Worm (Caenorhabditis elegans): ENCODE data around the gene dac-1.

Gene dac-1

ce11 chrIII:815845-816244 is at the start of gene dac-1:
dac-1 (plus strand) TSS chrIII:816145.
- TF ChIP-seq scrt-1 (GFP tag; IDR thresholded peaks at IDR 0.05) (no peak), tra-4 (tag; optimal IDR thresholded peaks at IDR 0.05) (no peak), hnd-1 (tag; optimal IDR thresholded peaks at IDR 0.05) (no peak), hmg-4 (GFP tag; optimal IDR thresholded peaks at IDR 0.05) (no peak), flt-1 (GFP tag; IDR thresholded peaks at IDR 0.05) (no peak), tbx-11 (GFP tag; IDR thresholded peaks at IDR 0.05) (no peak), aly-1 (tag; optimal IDR thresholded peaks at IDR 0.05) (no peak), ama-1 (optimal IDR thresholded peaks at IDR 0.05) (no peak), F13C5.2 (tag; optimal IDR thresholded peaks at IDR 0.05) (no peak), hmbx-1 (tag; optimal IDR thresholded peaks at IDR 0.05) (no peak), sea-1 (GFP tag; conservative IDR thresholded peaks at IDR 0.05) (no peak), ceh-36 (tag; optimal IDR thresholded peaks at IDR 0.05) (no peak), pes-1 (GFP tag; IDR thresholded peaks at IDR 0.05) (no peak)

ce11 chrIII:768528-768927 is 47.4 kb upstream of the dac-1 start:
- TF ChIP-seq hnd-1 (tag; optimal IDR thresholded peaks at IDR 0.05), result no peak
- TF ChIP-seq ets-7 (tag; optimal IDR thresholded peaks at IDR 0.05), result no peak
- no peak for TF ChIP-seq flt-1 (GFP tag; IDR thresholded peaks at IDR 0.05)
- no peak for TF ChIP-seq aly-1 (tag; optimal IDR thresholded peaks at IDR 0.05)
- TF ChIP-seq tra-4 (tag; optimal IDR thresholded peaks at IDR 0.05), result no peak
- TF ChIP-seq sea-1 (GFP tag; conservative IDR thresholded peaks at IDR 0.05), result no peak
- no peak for TF ChIP-seq B0310.2 (tag; optimal IDR thresholded peaks at IDR 0.05)
- no peak for TF ChIP-seq ama-1 (optimal IDR thresholded peaks at IDR 0.05)
- TF ChIP-seq F13C5.2 (tag; optimal IDR thresholded peaks at IDR 0.05), result no peak
- TF ChIP-seq pes-1 (GFP tag; IDR thresholded peaks at IDR 0.05), result no peak
- no peak for TF ChIP-seq tbx-11 (GFP tag; IDR thresholded peaks at IDR 0.05)
- TF ChIP-seq tbx-37 (GFP tag; conservative IDR thresholded peaks at IDR 0.05), result no peak

- TF ChIP-seq aly-1 (tag; optimal IDR thresholded peaks at IDR 0.05) (no peak), tra-4 (tag; optimal IDR thresholded peaks at IDR 0.05) (no peak), ceh-36 (tag; optimal IDR thresholded peaks at IDR 0.05) (no peak), ama-1 (optimal IDR thresholded peaks at IDR 0.05) (no peak), B0310.2 (tag; optimal IDR thresholded peaks at IDR 0.05) (no peak), hmg-4 (GFP tag; optimal IDR thresholded peaks at IDR 0.05) (no peak), flt-1 (GFP tag; IDR thresholded peaks at IDR 0.05) (no peak), ets-7 (tag; optimal IDR thresholded peaks at IDR 0.05) (no peak), F13C5.2 (tag; optimal IDR thresholded peaks at IDR 0.05) (no peak), hnd-1 (tag; optimal IDR thresholded peaks at IDR 0.05) (no peak), tbx-11 (GFP tag; IDR thresholded peaks at IDR 0.05) (no peak), hmbx-1 (tag; optimal IDR thresholded peaks at IDR 0.05) (no peak), scrt-1 (GFP tag; IDR thresholded peaks at IDR 0.05) (no peak), ceh-13 (GFP tag; optimal IDR thresholded peaks at IDR 0.05) (no peak), tbx-37 (GFP tag; conservative IDR thresholded peaks at IDR 0.05) (no peak), sea-1 (GFP tag; conservative IDR thresholded peaks at IDR 0.05) (no peak), pes-1 (GFP tag; IDR thresholded peaks at IDR 0.05) (no peak)
Measured at ce11 chrIII:770958-771357, 45.0 kb upstream of the dac-1 start, which contains the start of gene tpst-2. tpst-2 (plus strand) TSS chrIII:771258.

ce11 chrIII:772675-773074 is 43.3 kb upstream of the dac-1 start:
- TF ChIP-seq ama-1 (optimal IDR thresholded peaks at IDR 0.05) (no peak), B0310.2 (tag; optimal IDR thresholded peaks at IDR 0.05) (no peak), sea-1 (GFP tag; conservative IDR thresholded peaks at IDR 0.05) (no peak)

ce11 chrIII:773114-773513 is 42.8 kb upstream of the dac-1 start, which contains the start of gene cyn-6:
cyn-6 (plus strand) TSS chrIII:773414.
- TF ChIP-seq sea-1 (GFP tag; conservative IDR thresholded peaks at IDR 0.05), result no peak
- TF ChIP-seq ceh-36 (tag; optimal IDR thresholded peaks at IDR 0.05), result no peak
- no peak for TF ChIP-seq hmbx-1 (tag; optimal IDR thresholded peaks at IDR 0.05)
- TF ChIP-seq tbx-37 (GFP tag; conservative IDR thresholded peaks at IDR 0.05), result no peak
- TF ChIP-seq aly-1 (tag; optimal IDR thresholded peaks at IDR 0.05), result no peak
- TF ChIP-seq ets-7 (tag; optimal IDR thresholded peaks at IDR 0.05), result no peak
- no peak for TF ChIP-seq ama-1 (optimal IDR thresholded peaks at IDR 0.05)

ce11 chrIII:775443-775842 is 40.5 kb upstream of the dac-1 start:
- TF ChIP-seq B0310.2 (tag; optimal IDR thresholded peaks at IDR 0.05), result no peak
- no peak for TF ChIP-seq ets-7 (tag; optimal IDR thresholded peaks at IDR 0.05)
- TF ChIP-seq tbx-11 (GFP tag; IDR thresholded peaks at IDR 0.05), result no peak
- TF ChIP-seq F13C5.2 (tag; optimal IDR thresholded peaks at IDR 0.05), result no peak
- no peak for TF ChIP-seq aly-1 (tag; optimal IDR thresholded peaks at IDR 0.05)
- TF ChIP-seq ama-1 (optimal IDR thresholded peaks at IDR 0.05), result no peak
- TF ChIP-seq sea-1 (GFP tag; conservative IDR thresholded peaks at IDR 0.05), result no peak
- no peak for TF ChIP-seq hnd-1 (tag; optimal IDR thresholded peaks at IDR 0.05)

ce11 chrIII:778771-779170 is 37.2 kb upstream of the dac-1 start, which contains the start of gene alh-11:
alh-11 (minus strand) TSS chrIII:778871.
- TF ChIP-seq hmg-4 (GFP tag; optimal IDR thresholded peaks at IDR 0.05) (no peak), scrt-1 (GFP tag; IDR thresholded peaks at IDR 0.05) (no peak), hnd-1 (tag; optimal IDR thresholded peaks at IDR 0.05) (no peak), tbx-11 (GFP tag; IDR thresholded peaks at IDR 0.05) (no peak), B0310.2 (tag; optimal IDR thresholded peaks at IDR 0.05) (no peak), ceh-13 (GFP tag; optimal IDR thresholded peaks at IDR 0.05) (no peak), ceh-36 (tag; optimal IDR thresholded peaks at IDR 0.05) (no peak), pes-1 (GFP tag; IDR thresholded peaks at IDR 0.05) (no peak), aly-1 (tag; optimal IDR thresholded peaks at IDR 0.05) (no peak), ama-1 (optimal IDR thresholded peaks at IDR 0.05) (no peak)

ce11 chrIII:782503-782902 is 33.4 kb upstream of the dac-1 start:
- no peak for TF ChIP-seq hmg-4 (GFP tag; optimal IDR thresholded peaks at IDR 0.05)
- no peak for TF ChIP-seq sea-1 (GFP tag; conservative IDR thresholded peaks at IDR 0.05)
- TF ChIP-seq F13C5.2 (tag; optimal IDR thresholded peaks at IDR 0.05), result no peak
- no peak for TF ChIP-seq hnd-1 (tag; optimal IDR thresholded peaks at IDR 0.05)
- no peak for TF ChIP-seq flt-1 (GFP tag; IDR thresholded peaks at IDR 0.05)
- TF ChIP-seq aly-1 (tag; optimal IDR thresholded peaks at IDR 0.05), result no peak
- no peak for TF ChIP-seq B0310.2 (tag; optimal IDR thresholded peaks at IDR 0.05)
- TF ChIP-seq tbx-11 (GFP tag; IDR thresholded peaks at IDR 0.05), result no peak
- no peak for TF ChIP-seq pes-1 (GFP tag; IDR thresholded peaks at IDR 0.05)
